Worm (Caenorhabditis elegans) whole organism, early embryonic: ENCODE results near the gene hal-2.

Experiments
- B0310.2 ChIP-seq: sonication (generic microtip); optimal IDR thresholded peaks from 2 replicates; lab custom pipeline; 2016; ENCODE audit warnings: mild to moderate bottlenecking, missing genetic modification characterization, missing compliant biosample characterization
- F13C5.2 ChIP-seq: sonication (generic microtip); optimal IDR thresholded peaks from 2 replicates; lab custom pipeline; 2017; ENCODE audit warnings: mild to moderate bottlenecking, missing genetic modification characterization, inconsistent platforms, missing compliant biosample characterization
- aly-1 ChIP-seq: sonication (generic microtip); optimal IDR thresholded peaks from 2 replicates; lab custom pipeline; 2016; ENCODE audit warnings: missing genetic modification characterization, missing compliant biosample characterization
- ama-1 ChIP-seq: fragments of 150-350 bp; optimal IDR thresholded peaks from 2 replicates; lab custom pipeline; 2014
- ceh-13 ChIP-seq: fragments of 200-800 bp; sonication (Bioruptor generic); optimal IDR thresholded peaks from 2 replicates; lab custom pipeline; 2018; ENCODE audit warnings: mild to moderate bottlenecking, missing genetic modification characterization, missing compliant biosample characterization
- ceh-36 ChIP-seq: sonication (generic microtip); optimal IDR thresholded peaks from 2 replicates; lab custom pipeline; 2016; ENCODE audit warnings: missing genetic modification characterization, inconsistent platforms, missing compliant biosample characterization
- ets-7 ChIP-seq: sonication (generic microtip); optimal IDR thresholded peaks from 2 replicates; lab custom pipeline; 2016; ENCODE audit warnings: missing genotype, missing genetic modification characterization, missing compliant biosample characterization
- flt-1 ChIP-seq: fragments of 200-800 bp; sonication (Bioruptor generic); IDR thresholded peaks from 2 replicates; pipeline ENCODE4 v1.3.6; 2022; ENCODE audit warnings: missing genetic modification characterization, missing compliant biosample characterization
- hmbx-1 ChIP-seq: sonication (generic microtip); optimal IDR thresholded peaks from 2 replicates; lab custom pipeline; 2016; ENCODE audit warnings: mild to moderate bottlenecking, missing genetic modification characterization, missing compliant biosample characterization
- hmg-4 ChIP-seq: fragments of 200-800 bp; sonication (Bioruptor generic); optimal IDR thresholded peaks from 2 replicates; lab custom pipeline; 2018; ENCODE audit warnings: mild to moderate bottlenecking, missing genetic modification characterization, missing compliant biosample characterization
- hnd-1 ChIP-seq: sonication (generic microtip); optimal IDR thresholded peaks from 2 replicates; lab custom pipeline; 2016; ENCODE audit warnings: missing genetic modification characterization, missing compliant biosample characterization
- pes-1 ChIP-seq: fragments of 200-800 bp; sonication (Bioruptor generic); IDR thresholded peaks from 2 replicates; pipeline ENCODE4 v1.3.6; 2022; ENCODE audit warnings: missing genetic modification reagents, missing genetic modification characterization, missing compliant biosample characterization
- scrt-1 ChIP-seq: fragments of 200-800 bp; sonication (Bioruptor generic); IDR thresholded peaks from 2 replicates; pipeline ENCODE4 v1.3.6; 2022; ENCODE audit warnings: missing genetic modification characterization, missing compliant biosample characterization
- sea-1 ChIP-seq: fragments of 200-800 bp; sonication (Bioruptor generic); conservative IDR thresholded peaks from 2 replicates; pipeline ENCODE4 v1.3.6; 2022; ENCODE audit warnings: missing genetic modification characterization, missing compliant biosample characterization
- tbx-11 ChIP-seq: fragments of 200-800 bp; sonication (Bioruptor generic); IDR thresholded peaks from 2 replicates; pipeline ENCODE4 v1.3.6; 2022; ENCODE audit warnings: missing genetic modification characterization, missing compliant biosample characterization
- tbx-37 ChIP-seq: fragments of 200-800 bp; sonication (Bioruptor generic); conservative IDR thresholded peaks from 2 replicates; pipeline ENCODE4 v1.3.6; 2022; ENCODE audit warnings: missing genetic modification reagents, missing genetic modification characterization, missing compliant biosample characterization
- tra-4 ChIP-seq: sonication (generic microtip); optimal IDR thresholded peaks from 2 replicates; lab custom pipeline; 2017; ENCODE audit warnings: missing genetic modification characterization, missing compliant biosample characterization

hal-2 gene

ce11 chrIII:10120076-10120831 is 31.5 kb upstream of the hal-2 start, which contains the start of the genes gtf-2H3 and ham-3:
Gene gtf-2H3 (minus strand): TSS chrIII:10120148.
Gene ham-3 (plus strand): TSS chrIII:10120781.
- no peak for TF ChIP-seq hmg-4 (GFP tag; lab: Kevin White, UChicago)
- TF ChIP-seq ceh-36 (tag; lab: Kevin White, UChicago), result no peak
- 0 out of 2 replicates have a peak, but pooled peaks have one; percentile 48 for TF ChIP-seq pes-1 (GFP tag; lab: Robert Waterston, UW)
- TF ChIP-seq sea-1 (GFP tag; lab: Robert Waterston, UW), result no peak
- TF ChIP-seq hnd-1 (tag; lab: Kevin White, UChicago), result no peak

- TF ChIP-seq F13C5.2, result no peak
- TF ChIP-seq hnd-1 (tag; lab: Kevin White, UChicago), result no peak
- no peak for TF ChIP-seq tbx-37
- no peak for TF ChIP-seq tbx-11
- TF ChIP-seq sea-1 (GFP tag; lab: Robert Waterston, UW), result no peak
- TF ChIP-seq ceh-13 (GFP tag; lab: Kevin White, UChicago), result no peak
Observed at ce11 chrIII:10118818-10119217, 30.1 kb upstream of the hal-2 start, which contains the start of gene ZK1128.3. Gene ZK1128.3 (minus strand): TSS chrIII:10118918.

- no peak for TF ChIP-seq tbx-11
- TF ChIP-seq B0310.2 (tag; lab: Kevin White, UChicago), result no peak
- no peak for TF ChIP-seq aly-1 (tag; lab: Kevin White, UChicago)
- no peak for TF ChIP-seq ceh-13 (GFP tag; lab: Kevin White, UChicago)
- no peak for TF ChIP-seq flt-1 (GFP tag; lab: Robert Waterston, UW)
- no peak for TF ChIP-seq tbx-37
- TF ChIP-seq sea-1 (GFP tag; lab: Robert Waterston, UW), result no peak
Observed at ce11 chrIII:10114662-10115061, 25.9 kb upstream of the hal-2 start, which contains the start of the genes ZK1128.1 and mett-10. Gene ZK1128.1 (minus strand): TSS chrIII:10114760. Gene mett-10 (plus strand): TSS chrIII:10115036.

ce11 chrIII:10112958-10113357 is 24.2 kb upstream of the hal-2 start, which contains the start of gene vps-29:
Gene vps-29 (minus strand): TSS chrIII:10113058.
- no peak for TF ChIP-seq B0310.2 (tag; lab: Kevin White, UChicago)
- TF ChIP-seq sea-1 (GFP tag; lab: Robert Waterston, UW), result no peak
- no peak for TF ChIP-seq flt-1 (GFP tag; lab: Robert Waterston, UW)
- no peak for TF ChIP-seq F13C5.2
- TF ChIP-seq ets-7 (tag; lab: Kevin White, UChicago), result no peak
- no peak for TF ChIP-seq aly-1 (tag; lab: Kevin White, UChicago)
- TF ChIP-seq hnd-1 (tag; lab: Kevin White, UChicago), result no peak
- TF ChIP-seq tbx-11, result no peak
- TF ChIP-seq pes-1 (GFP tag; lab: Robert Waterston, UW), result no peak
- no peak for TF ChIP-seq tra-4 (tag; lab: Kevin White, UChicago)
- no peak for TF ChIP-seq ama-1 (lab: Kevin White, UChicago)
- no peak for TF ChIP-seq ceh-13 (GFP tag; lab: Kevin White, UChicago)
- no peak for TF ChIP-seq tbx-37
- no peak for TF ChIP-seq scrt-1 (GFP tag; lab: Robert Waterston, UW)
- TF ChIP-seq hmg-4 (GFP tag; lab: Kevin White, UChicago), result no peak
- no peak for TF ChIP-seq ceh-36 (tag; lab: Kevin White, UChicago)
- no peak for TF ChIP-seq hmbx-1 (tag; lab: Kevin White, UChicago)

ce11 chrIII:10108995-10109394 is 20.3 kb upstream of the hal-2 start, which contains the start of gene T16H12.9:
Gene T16H12.9 (plus strand): TSS chrIII:10109295.
- no peak for TF ChIP-seq scrt-1 (GFP tag; lab: Robert Waterston, UW)
- TF ChIP-seq hmbx-1 (tag; lab: Kevin White, UChicago), result no peak
- TF ChIP-seq tbx-11, result no peak
- no peak for TF ChIP-seq aly-1 (tag; lab: Kevin White, UChicago)
- TF ChIP-seq sea-1 (GFP tag; lab: Robert Waterston, UW), result no peak
- no peak for TF ChIP-seq ets-7 (tag; lab: Kevin White, UChicago)
- TF ChIP-seq tbx-37, result no peak

- TF ChIP-seq ets-7 (tag; lab: Kevin White, UChicago) (no peak), ceh-13 (GFP tag; lab: Kevin White, UChicago) (no peak), tra-4 (tag; lab: Kevin White, UChicago) (no peak), B0310.2 (tag; lab: Kevin White, UChicago) (no peak), scrt-1 (GFP tag; lab: Robert Waterston, UW) (no peak), pes-1 (GFP tag; lab: Robert Waterston, UW) (no peak), F13C5.2 (no peak), sea-1 (GFP tag; lab: Robert Waterston, UW) (no peak), tbx-37 (no peak), aly-1 (tag; lab: Kevin White, UChicago) (no peak)
Observed at ce11 chrIII:10106390-10106789, 17.7 kb upstream of the hal-2 start, which contains the start of gene srt-55. Gene srt-55 (minus strand): TSS chrIII:10106490.

- TF ChIP-seq tra-4 (tag; lab: Kevin White, UChicago) (no peak), hmg-4 (GFP tag; lab: Kevin White, UChicago) (no peak)
Observed at ce11 chrIII:10101352-10101751, 12.6 kb upstream of the hal-2 start, which contains the start of gene kel-10. Gene kel-10 (minus strand): TSS chrIII:10101452.

- no peak for TF ChIP-seq flt-1 (GFP tag; lab: Robert Waterston, UW)
- no peak for TF ChIP-seq hmbx-1 (tag; lab: Kevin White, UChicago)
- TF ChIP-seq ama-1 (lab: Kevin White, UChicago), result no peak
- TF ChIP-seq tbx-11, result no peak
- no peak for TF ChIP-seq aly-1 (tag; lab: Kevin White, UChicago)
- TF ChIP-seq pes-1 (GFP tag; lab: Robert Waterston, UW), result no peak
- no peak for TF ChIP-seq B0310.2 (tag; lab: Kevin White, UChicago)
- no peak for TF ChIP-seq tra-4 (tag; lab: Kevin White, UChicago)
- TF ChIP-seq ceh-13 (GFP tag; lab: Kevin White, UChicago), result no peak
- TF ChIP-seq hmg-4 (GFP tag; lab: Kevin White, UChicago), result no peak
- TF ChIP-seq sea-1 (GFP tag; lab: Robert Waterston, UW), result no peak
- no peak for TF ChIP-seq hnd-1 (tag; lab: Kevin White, UChicago)
- TF ChIP-seq scrt-1 (GFP tag; lab: Robert Waterston, UW), result no peak
- TF ChIP-seq ceh-36 (tag; lab: Kevin White, UChicago), result no peak
- no peak for TF ChIP-seq F13C5.2
- no peak for TF ChIP-seq tbx-37
- no peak for TF ChIP-seq ets-7 (tag; lab: Kevin White, UChicago)
Observed at ce11 chrIII:10097981-10098380, 9.2 kb upstream of the hal-2 start, which contains the start of gene spop-1. Gene spop-1 (minus strand): TSS chrIII:10098081.
